Worm (Caenorhabditis elegans) whole organism, L4/young adult: Measurements from ENCODE around the gene zip-7.

Source experiments
- W03F9.2 ChIP-seq: fragments of 150-350 bp; optimal IDR thresholded peaks from 2 replicates; lab custom pipeline; 2014; ENCODE audit warnings: missing biosample characterization, missing genetic modification characterization
- him-1 ChIP-seq: sonication (generic microtip); optimal IDR thresholded peaks from 2 replicates; lab custom pipeline; 2016; ENCODE audit warnings: missing genotype, missing genetic modification reagents, missing genetic modification characterization, missing compliant biosample characterization

ce11 chrIV:16528375-16528774 is 22.9 kb upstream of the zip-7 start, which contains the start of gene Y51H4A.937:
- TF ChIP-seq him-1 (tag; lab: Kevin White, UChicago), result no peak
- TF ChIP-seq W03F9.2 (tag; lab: Kevin White, UChicago), result no peak
